Worm (Caenorhabditis elegans): Measurements from ENCODE around the gene W02D7.5.
"Not testable (repeated sequence)": the region's sequence is repeated elsewhere in the genome, so short reads cannot be mapped to it uniquely, and the experiment has no call there.

W02D7.5 gene

DNA sequence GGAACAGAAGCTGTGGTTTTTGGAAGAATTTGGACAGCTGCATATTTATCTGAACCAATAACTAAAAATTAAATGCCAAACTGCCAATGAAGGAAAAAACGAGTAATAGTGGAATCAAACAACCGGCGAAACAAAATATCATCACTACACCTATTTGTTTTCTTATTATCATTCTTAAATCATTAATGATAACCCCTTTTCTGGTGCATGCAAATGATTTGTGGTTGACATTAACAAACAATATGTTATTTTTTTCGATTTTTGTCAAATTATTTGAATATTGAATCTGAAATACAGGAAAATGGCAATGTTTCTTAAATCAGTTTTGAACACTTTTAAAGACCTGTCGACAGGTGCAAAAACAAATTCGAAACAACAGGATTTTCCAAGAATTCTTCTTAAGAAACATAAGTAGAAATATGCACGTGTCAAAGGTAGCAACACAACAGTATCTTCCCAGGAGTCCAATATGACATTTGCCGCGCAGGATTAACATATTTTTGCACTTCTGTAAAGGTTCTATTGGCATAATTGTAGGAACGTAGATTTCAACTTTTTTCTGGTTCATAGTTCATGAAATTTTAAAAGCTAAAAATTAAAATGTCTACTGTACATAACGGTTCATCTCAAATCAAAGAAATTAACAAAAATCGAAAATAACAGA is at the start of gene W02D7.5:
Gene W02D7.5, minus strand, starts transcription at position 51 of the 664 bp plus-strand sequence.
- TF ChIP-seq ama-1 (optimal IDR thresholded peaks at IDR 0.05) (no peak), hmg-4 (GFP tag; optimal IDR thresholded peaks at IDR 0.05) (no peak), B0310.2 (tag; optimal IDR thresholded peaks at IDR 0.05) (no peak), scrt-1 (GFP tag; IDR thresholded peaks at IDR 0.05) (no peak), hnd-1 (tag; optimal IDR thresholded peaks at IDR 0.05) (no peak), aly-1 (tag; optimal IDR thresholded peaks at IDR 0.05) (no peak), pes-1 (GFP tag; IDR thresholded peaks at IDR 0.05) (no peak), ets-7 (tag; optimal IDR thresholded peaks at IDR 0.05) (no peak), tbx-37 (GFP tag; conservative IDR thresholded peaks at IDR 0.05) (no peak), tbx-11 (GFP tag; IDR thresholded peaks at IDR 0.05) (no peak), ceh-13 (GFP tag; optimal IDR thresholded peaks at IDR 0.05) (no peak), ceh-36 (tag; optimal IDR thresholded peaks at IDR 0.05) (no peak), hmbx-1 (tag; optimal IDR thresholded peaks at IDR 0.05) (no peak), tra-4 (tag; optimal IDR thresholded peaks at IDR 0.05) (no peak), F13C5.2 (tag; optimal IDR thresholded peaks at IDR 0.05) (no peak), flt-1 (GFP tag; IDR thresholded peaks at IDR 0.05) (no peak), sea-1 (GFP tag; conservative IDR thresholded peaks at IDR 0.05) (no peak)

DNA sequence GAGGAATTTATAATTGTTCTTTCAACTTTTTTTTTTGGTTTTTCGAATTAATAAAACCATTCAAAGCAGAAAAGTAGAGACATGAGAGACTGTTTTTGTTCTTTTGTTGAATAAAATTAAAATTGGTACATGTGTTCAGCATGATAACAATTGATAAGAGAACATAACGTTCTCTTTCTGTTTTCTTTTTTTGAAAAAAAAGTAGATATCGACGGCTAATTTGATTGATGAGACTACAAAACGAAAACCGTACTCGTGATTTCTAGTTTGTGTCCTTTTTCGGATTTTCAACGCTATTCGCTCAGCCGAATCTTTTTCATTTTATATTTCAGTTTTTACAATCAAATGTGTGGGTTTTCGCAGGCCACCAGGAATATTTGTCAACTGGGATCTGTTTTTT is 46.4 kb upstream of the W02D7.5 start, which contains the start of gene C08D8.1:
Gene C08D8.1, plus strand, starts transcription at position 324 of the 400 bp plus-strand sequence.
- TF ChIP-seq hmbx-1 (tag; optimal IDR thresholded peaks at IDR 0.05) (no peak), pes-1 (GFP tag; IDR thresholded peaks at IDR 0.05) (no peak), tbx-37 (GFP tag; conservative IDR thresholded peaks at IDR 0.05) (no peak), tbx-11 (GFP tag; IDR thresholded peaks at IDR 0.05) (no peak), hnd-1 (tag; optimal IDR thresholded peaks at IDR 0.05) (no peak), ets-7 (tag; optimal IDR thresholded peaks at IDR 0.05) (no peak), ceh-13 (GFP tag; optimal IDR thresholded peaks at IDR 0.05) (no peak), ama-1 (optimal IDR thresholded peaks at IDR 0.05) (no peak), ceh-36 (tag; optimal IDR thresholded peaks at IDR 0.05) (no peak), scrt-1 (GFP tag; IDR thresholded peaks at IDR 0.05) (no peak)

- TF ChIP-seq flt-1 (GFP tag; IDR thresholded peaks at IDR 0.05), result no peak
Observed at ce11 chrV:8342416-8342815, 43.4 kb upstream of the W02D7.5 start.

DNA sequence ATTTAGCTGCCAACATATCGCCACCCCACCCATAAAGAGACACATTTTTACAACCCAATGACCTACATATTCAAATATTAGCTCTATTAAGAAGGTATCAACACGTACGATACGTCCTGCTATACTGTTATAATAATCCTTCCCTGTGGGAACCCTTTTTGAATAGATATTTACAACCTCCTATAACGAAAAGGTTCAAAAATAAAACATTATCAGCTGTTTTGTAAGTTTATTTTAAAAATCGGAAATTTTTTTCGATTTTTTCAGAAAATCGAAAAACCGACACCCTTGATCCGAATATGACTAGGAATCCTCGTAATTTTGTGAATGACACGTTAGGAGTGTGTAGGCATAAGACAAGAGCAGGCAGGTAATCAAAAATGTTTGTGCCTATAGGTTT is 41.9 kb upstream of the W02D7.5 start, which contains the start of gene C08D8.7:
Gene C08D8.7, plus strand, starts transcription at position 301 of the 400 bp plus-strand sequence.
- TF ChIP-seq flt-1 (GFP tag; IDR thresholded peaks at IDR 0.05); scrt-1 (GFP tag; IDR thresholded peaks at IDR 0.05); ets-7 (tag; optimal IDR thresholded peaks at IDR 0.05): not testable (repeated sequence)

- TF ChIP-seq F13C5.2 (tag; optimal IDR thresholded peaks at IDR 0.05), result no peak
- TF ChIP-seq B0310.2 (tag; optimal IDR thresholded peaks at IDR 0.05), result no peak
- no peak for TF ChIP-seq ets-7 (tag; optimal IDR thresholded peaks at IDR 0.05)
- no peak for TF ChIP-seq scrt-1 (GFP tag; IDR thresholded peaks at IDR 0.05)
- no peak for TF ChIP-seq tbx-37 (GFP tag; conservative IDR thresholded peaks at IDR 0.05)
- TF ChIP-seq tra-4 (tag; optimal IDR thresholded peaks at IDR 0.05), result no peak
- TF ChIP-seq ceh-13 (GFP tag; optimal IDR thresholded peaks at IDR 0.05), result no peak
- no peak for TF ChIP-seq hmg-4 (GFP tag; optimal IDR thresholded peaks at IDR 0.05)
- TF ChIP-seq hmbx-1 (tag; optimal IDR thresholded peaks at IDR 0.05), result no peak
- no peak for TF ChIP-seq hnd-1 (tag; optimal IDR thresholded peaks at IDR 0.05)
- no peak for TF ChIP-seq sea-1 (GFP tag; conservative IDR thresholded peaks at IDR 0.05)
- TF ChIP-seq ceh-36 (tag; optimal IDR thresholded peaks at IDR 0.05), result no peak
Observed at ce11 chrV:8335620-8336019, 36.6 kb upstream of the W02D7.5 start.

ce11 chrV:8334360-8334759 is 35.3 kb upstream of the W02D7.5 start, which contains the start of gene tmd-2:
TSS of gene tmd-2 (plus strand) at chrV:8334660.
- TF ChIP-seq B0310.2 (tag; optimal IDR thresholded peaks at IDR 0.05), result no peak
- TF ChIP-seq tbx-11 (GFP tag; IDR thresholded peaks at IDR 0.05), result no peak
- TF ChIP-seq tra-4 (tag; optimal IDR thresholded peaks at IDR 0.05), result no peak
- no peak for TF ChIP-seq pes-1 (GFP tag; IDR thresholded peaks at IDR 0.05)
- no peak for TF ChIP-seq hmg-4 (GFP tag; optimal IDR thresholded peaks at IDR 0.05)
- no peak for TF ChIP-seq ceh-36 (tag; optimal IDR thresholded peaks at IDR 0.05)
- TF ChIP-seq ets-7 (tag; optimal IDR thresholded peaks at IDR 0.05), result no peak
- TF ChIP-seq hmbx-1 (tag; optimal IDR thresholded peaks at IDR 0.05), result no peak
- no peak for TF ChIP-seq tbx-37 (GFP tag; conservative IDR thresholded peaks at IDR 0.05)
- TF ChIP-seq scrt-1 (GFP tag; IDR thresholded peaks at IDR 0.05), result no peak
- no peak for TF ChIP-seq F13C5.2 (tag; optimal IDR thresholded peaks at IDR 0.05)
- no peak for TF ChIP-seq flt-1 (GFP tag; IDR thresholded peaks at IDR 0.05)
- TF ChIP-seq hnd-1 (tag; optimal IDR thresholded peaks at IDR 0.05), result no peak
- no peak for TF ChIP-seq sea-1 (GFP tag; conservative IDR thresholded peaks at IDR 0.05)
- TF ChIP-seq ama-1 (optimal IDR thresholded peaks at IDR 0.05), result no peak
- no peak for TF ChIP-seq aly-1 (tag; optimal IDR thresholded peaks at IDR 0.05)
- TF ChIP-seq ceh-13 (GFP tag; optimal IDR thresholded peaks at IDR 0.05), result no peak

DNA sequence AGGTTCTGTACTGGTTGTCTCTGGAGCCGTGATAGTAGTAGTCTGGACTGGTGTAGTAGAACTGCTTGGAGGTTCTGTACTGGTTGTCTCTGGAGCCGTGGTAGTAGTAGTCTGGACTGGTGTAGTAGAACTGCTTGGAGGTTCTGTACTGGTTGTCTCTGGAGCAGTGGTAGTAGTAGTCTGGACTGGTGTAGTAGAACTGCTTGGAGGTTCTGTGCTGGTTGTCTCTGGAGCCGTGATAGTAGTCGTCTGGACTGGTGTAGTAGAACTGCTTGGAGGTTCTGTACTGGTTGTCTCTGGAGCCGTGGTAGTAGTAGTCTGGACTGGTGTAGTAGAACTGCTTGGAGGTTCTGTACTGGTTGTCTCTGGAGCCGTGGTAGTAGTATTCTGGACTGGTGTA is 30.3 kb upstream of the W02D7.5 start:
- 0 out of 2 replicates have a peak, but pooled peaks have one; percentile 47 for TF ChIP-seq scrt-1 (GFP tag; IDR thresholded peaks at IDR 0.05)

- no peak for TF ChIP-seq ceh-13 (GFP tag; optimal IDR thresholded peaks at IDR 0.05)
- TF ChIP-seq scrt-1 (GFP tag; IDR thresholded peaks at IDR 0.05), result no peak
- TF ChIP-seq sea-1 (GFP tag; conservative IDR thresholded peaks at IDR 0.05), result no peak
- no peak for TF ChIP-seq B0310.2 (tag; optimal IDR thresholded peaks at IDR 0.05)
- no peak for TF ChIP-seq hmbx-1 (tag; optimal IDR thresholded peaks at IDR 0.05)
Observed at ce11 chrV:8327080-8327479, 28.0 kb upstream of the W02D7.5 start.

Measured in whole organism, early embryonic.